Worm (Caenorhabditis elegans): Measurements from ENCODE around the gene moe-3.

Gene moe-3

DNA sequence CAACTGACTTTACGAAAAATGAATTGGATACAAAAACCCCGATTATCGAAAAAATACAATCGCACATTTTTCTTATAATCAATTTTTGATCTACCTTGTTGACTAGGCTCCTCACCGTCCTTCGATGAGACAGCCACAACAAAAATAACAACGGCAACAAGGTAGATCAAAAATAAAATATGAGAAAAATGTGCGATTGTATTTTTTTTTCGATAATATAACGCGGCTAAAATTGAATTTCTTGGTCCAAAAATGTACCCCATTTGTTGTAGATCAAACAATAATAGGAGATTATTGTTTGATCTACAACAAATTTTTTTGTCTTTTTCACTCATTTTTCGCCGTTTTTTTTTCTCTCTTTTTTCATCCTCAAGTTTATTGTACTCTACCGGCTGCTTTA lies 35.0 kb downstream of the moe-3 start:
- TF ChIP-seq tab-1 (GFP tag; IDR thresholded peaks at IDR 0.05), result no peak
- no peak for TF ChIP-seq flt-1 (GFP tag; IDR thresholded peaks at IDR 0.05)
- no peak for TF ChIP-seq ztf-29 (GFP tag; IDR thresholded peaks at IDR 0.05)
- TF ChIP-seq ztf-23 (GFP tag; IDR thresholded peaks at IDR 0.05), result no peak

DNA sequence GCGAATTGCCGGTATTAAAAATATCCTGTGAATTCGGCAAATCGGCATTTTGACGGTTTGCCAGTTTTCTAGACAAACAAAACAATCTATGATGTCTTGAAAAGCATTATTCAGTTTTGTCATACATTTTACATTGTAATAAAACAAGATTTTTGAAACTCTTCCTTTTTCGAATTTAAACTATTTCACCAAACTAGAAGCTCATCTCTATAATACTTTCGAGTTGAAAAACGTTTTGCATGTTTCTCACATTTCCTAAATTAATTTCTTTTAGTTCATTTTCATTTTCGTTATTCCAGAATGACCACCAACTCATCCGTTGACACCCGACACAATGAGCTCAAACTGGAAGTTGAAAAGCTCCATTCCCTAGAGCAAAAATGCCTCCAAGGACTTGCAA lies 35.9 kb downstream of the moe-3 start, which contains the start of gene F29C12.6:
F29C12.6 (plus strand) TSS at position 301 of the 400 bp plus-strand sequence.
- no peak for TF ChIP-seq cog-1 (tag; optimal IDR thresholded peaks at IDR 0.05)

DNA sequence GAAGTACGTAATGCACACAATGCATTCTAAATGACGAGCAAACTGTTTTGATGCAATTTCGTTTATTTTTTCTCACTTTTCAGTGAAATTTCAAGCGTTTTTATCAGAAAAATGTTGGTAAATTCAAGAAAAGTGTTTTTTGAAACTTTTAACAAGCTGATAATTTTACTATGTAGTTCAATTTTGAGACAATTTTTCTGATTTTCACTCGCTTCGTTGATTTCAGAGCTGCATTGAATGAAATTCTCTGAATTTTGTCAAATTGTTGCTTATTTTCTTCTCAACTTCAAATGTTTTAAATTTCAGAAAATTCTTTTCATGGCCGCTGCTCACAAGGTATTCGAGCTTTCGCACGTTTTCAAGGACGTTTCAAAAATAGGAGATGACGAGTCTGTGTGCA lies 42.8 kb downstream of the moe-3 start, which contains the start of gene bath-45:
bath-45 (plus strand) TSS at position 301 of the 400 bp plus-strand sequence.
- TF ChIP-seq cog-1 (tag; optimal IDR thresholded peaks at IDR 0.05) (no peak), klf-2 (GFP tag; conservative IDR thresholded peaks at IDR 0.05) (no peak), ztf-23 (GFP tag; IDR thresholded peaks at IDR 0.05) (no peak), med-1 (GFP tag; optimal IDR thresholded peaks at IDR 0.05; ENCODE audit: insufficient read depth) (no peak), tab-1 (GFP tag; IDR thresholded peaks at IDR 0.05) (no peak), ref-1 (GFP tag; conservative IDR thresholded peaks at IDR 0.05) (no peak), ztf-29 (GFP tag; IDR thresholded peaks at IDR 0.05) (no peak), T22C8.4 (GFP tag; IDR thresholded peaks at IDR 0.05) (no peak), flt-1 (GFP tag; IDR thresholded peaks at IDR 0.05) (no peak)

DNA sequence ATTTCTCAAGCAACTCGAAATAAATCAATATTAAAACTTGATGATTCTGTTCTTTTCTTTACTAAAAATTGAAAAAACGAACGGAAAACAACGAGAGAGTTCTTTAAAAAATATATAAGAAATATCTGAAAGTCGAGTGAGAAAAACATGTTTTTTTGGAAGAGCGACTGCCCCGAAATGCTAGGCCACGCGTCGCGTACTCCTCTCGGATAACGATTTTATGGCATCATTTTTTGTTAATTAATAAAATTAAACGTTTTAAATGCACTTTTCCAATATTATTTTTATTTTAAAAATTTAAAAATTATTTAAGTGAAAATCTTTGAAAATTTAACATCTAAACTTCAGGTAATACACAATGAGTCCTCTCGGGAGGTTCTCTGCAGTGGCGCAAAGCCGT lies 48.4 kb downstream of the moe-3 start, which contains the start of gene gfm-1:
gfm-1 (plus strand) TSS at position 349 of the 400 bp plus-strand sequence.
- peak; percentile 67 for TF ChIP-seq flt-1 (GFP tag; IDR thresholded peaks at IDR 0.05)
- TF ChIP-seq cog-1 (tag; optimal IDR thresholded peaks at IDR 0.05), result peak; percentile 53
- no peak for TF ChIP-seq med-1 (GFP tag; optimal IDR thresholded peaks at IDR 0.05; ENCODE audit: insufficient read depth)
- no peak for TF ChIP-seq T22C8.4 (GFP tag; IDR thresholded peaks at IDR 0.05)
- peak; percentile 71 for TF ChIP-seq ztf-23 (GFP tag; IDR thresholded peaks at IDR 0.05)
- no peak for TF ChIP-seq klf-2 (GFP tag; conservative IDR thresholded peaks at IDR 0.05)

DNA sequence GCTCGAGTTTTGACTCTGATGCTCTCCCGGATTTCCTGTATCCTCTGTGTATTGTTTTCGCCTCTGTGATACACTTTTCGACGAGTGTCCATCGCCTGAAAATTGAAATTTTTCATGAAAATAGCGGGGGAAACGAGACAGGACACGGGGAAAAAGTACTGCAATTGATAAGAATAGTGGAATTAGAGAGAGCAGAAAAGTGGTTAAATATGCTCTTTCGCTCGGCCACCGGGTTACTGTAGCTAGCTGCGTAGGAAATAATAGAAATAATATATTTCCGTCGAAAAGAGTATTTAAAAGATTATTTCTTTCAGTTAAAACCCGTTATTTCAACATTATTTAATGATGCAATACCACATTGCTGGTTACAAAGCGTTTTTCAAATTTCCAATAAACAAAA lies 48.8 kb downstream of the moe-3 start, which contains the start of gene rict-1:
rict-1 (minus strand) TSS at position 101 of the 400 bp plus-strand sequence.
- TF ChIP-seq ztf-23 (GFP tag; IDR thresholded peaks at IDR 0.05), result no peak
- no peak for TF ChIP-seq tab-1 (GFP tag; IDR thresholded peaks at IDR 0.05)
- TF ChIP-seq ztf-29 (GFP tag; IDR thresholded peaks at IDR 0.05), result no peak
- no peak for TF ChIP-seq T22C8.4 (GFP tag; IDR thresholded peaks at IDR 0.05)
- TF ChIP-seq med-1 (GFP tag; optimal IDR thresholded peaks at IDR 0.05; ENCODE audit: insufficient read depth), result no peak

Data from whole organism, midembryonic.